Worm (Caenorhabditis elegans) whole organism, L1 larva: ENCODE measurements around the gene T02H6.1.

Experiments
- C04F5.9 ChIP-seq: sonication (generic microtip); optimal IDR thresholded peaks from 2 replicates; lab custom pipeline; 2016; ENCODE audit warnings: missing genetic modification characterization, missing compliant biosample characterization
- C34B4.2 ChIP-seq: sonication (generic microtip); optimal IDR thresholded peaks from 2 replicates; lab custom pipeline; 2017; ENCODE audit warnings: mild to moderate bottlenecking, missing genetic modification characterization, missing compliant biosample characterization
- F16B12.6 ChIP-seq: fragments of 150-350 bp; optimal IDR thresholded peaks from 2 replicates; lab custom pipeline; 2014; ENCODE audit warnings: missing biosample characterization, missing genetic modification characterization
- Y116A8C.19 ChIP-seq: sonication (generic microtip); optimal IDR thresholded peaks from 2 replicates; lab custom pipeline; 2016; ENCODE audit warnings: missing compliant biosample characterization, missing genetic modification characterization, borderline replicate concordance
- alr-1 ChIP-seq: fragments of 200-800 bp; sonication (Bioruptor generic); optimal IDR thresholded peaks from 2 replicates; lab custom pipeline; 2018; ENCODE audit warnings: borderline replicate concordance, mild to moderate bottlenecking, missing genetic modification characterization, missing compliant biosample characterization
- ceh-90 ChIP-seq: sonication (generic microtip); optimal IDR thresholded peaks from 2 replicates; lab custom pipeline; 2016; ENCODE audit warnings: missing genetic modification characterization, missing compliant biosample characterization
- dsc-1 ChIP-seq: sonication (generic microtip); optimal IDR thresholded peaks from 2 replicates; lab custom pipeline; 2016; ENCODE audit warnings: mild to moderate bottlenecking, missing genetic modification characterization, missing compliant biosample characterization
- efl-3 ChIP-seq: fragments of 200-800 bp; sonication (Bioruptor generic); optimal IDR thresholded peaks from 2 replicates; lab custom pipeline; 2018; ENCODE audit warnings: mild to moderate bottlenecking, missing genetic modification characterization, missing compliant biosample characterization
- elt-3 ChIP-seq, 6 experiments: fragments of 150-350 bp in 1 of 6; sonication (generic microtip); optimal IDR thresholded peaks; 2 replicates each; lab custom pipeline; 2017 to 2018; ENCODE audit warnings: missing biosample characterization in 6 of 6, missing genetic modification characterization in 6 of 6, inconsistent platforms in 1 of 6
- ets-5 ChIP-seq: fragments of 200-800 bp; sonication (Bioruptor generic); IDR thresholded peaks from 2 replicates; pipeline ENCODE4 v1.3.6; 2022; ENCODE audit warnings: missing genetic modification characterization, missing compliant biosample characterization
- lin-14 ChIP-seq: fragments of 200-800 bp; sonication (Bioruptor generic); optimal IDR thresholded peaks from 2 replicates; lab custom pipeline; 2018; ENCODE audit warnings: mild to moderate bottlenecking, missing genetic modification characterization, moderate library complexity, missing compliant biosample characterization
- lin-15B ChIP-seq: fragments of 150-350 bp; sonication (generic microtip); optimal IDR thresholded peaks from 3 replicates; lab custom pipeline; 2014; ENCODE audit warnings: missing biosample characterization, missing genetic modification characterization
- lin-35 ChIP-seq, 2 experiments: fragments of 150-350 bp; optimal IDR thresholded peaks; 2 replicates each; lab custom pipeline; 2014; ENCODE audit warnings: missing biosample characterization in 2 of 2, missing genetic modification characterization in 2 of 2, missing genetic modification reagents in 2 of 2
- mef-2 ChIP-seq: fragments of 150-350 bp; optimal IDR thresholded peaks from 2 replicates; lab custom pipeline; 2014; ENCODE audit warnings: missing biosample characterization, missing genetic modification characterization
- mep-1 ChIP-seq: fragments of 150-350 bp; optimal IDR thresholded peaks from 2 replicates; lab custom pipeline; 2014; ENCODE audit warnings: missing biosample characterization, missing genetic modification characterization
- nhr-11 ChIP-seq: fragments of 150-350 bp; optimal IDR thresholded peaks from 2 replicates; lab custom pipeline; 2014; ENCODE audit warnings: missing biosample characterization, missing genetic modification characterization
- nhr-237 ChIP-seq: fragments of 150-350 bp; optimal IDR thresholded peaks from 2 replicates; lab custom pipeline; 2014; ENCODE audit warnings: missing biosample characterization, missing genetic modification characterization
- nhr-71 ChIP-seq: sonication (generic microtip); optimal IDR thresholded peaks from 2 replicates; lab custom pipeline; 2016; ENCODE audit warnings: mild to moderate bottlenecking, missing genetic modification characterization, moderate library complexity, missing compliant biosample characterization
- nhr-76 ChIP-seq: sonication (generic microtip); optimal IDR thresholded peaks from 2 replicates; lab custom pipeline; 2017; ENCODE audit warnings: missing biosample characterization, missing genetic modification characterization
- nhr-77 ChIP-seq: fragments of 150-350 bp; optimal IDR thresholded peaks from 2 replicates; lab custom pipeline; 2014; ENCODE audit warnings: missing biosample characterization, missing genetic modification characterization
- nhr-84 ChIP-seq: sonication (generic microtip); optimal IDR thresholded peaks from 2 replicates; lab custom pipeline; 2017; ENCODE audit warnings: missing biosample characterization, missing genetic modification characterization
- pag-3 ChIP-seq: sonication (generic microtip); optimal IDR thresholded peaks from 2 replicates; lab custom pipeline; 2017; ENCODE audit warnings: missing genetic modification characterization, mild to moderate bottlenecking, missing compliant biosample characterization, antibody characterized with exemption, borderline replicate concordance; ENCODE audit not compliant: insufficient read depth
- pax-3 ChIP-seq: fragments of 200-800 bp; sonication (Bioruptor generic); optimal IDR thresholded peaks from 2 replicates; lab custom pipeline; 2018; ENCODE audit warnings: mild to moderate bottlenecking, missing genetic modification characterization, moderate library complexity, missing compliant biosample characterization
- rnt-1 ChIP-seq: sonication (generic microtip); optimal IDR thresholded peaks from 2 replicates; lab custom pipeline; 2016; ENCODE audit warnings: mild to moderate bottlenecking, missing genetic modification characterization, moderate library complexity, missing compliant biosample characterization
- snpc-4 ChIP-seq: fragments of 150-350 bp; optimal IDR thresholded peaks from 2 replicates; lab custom pipeline; 2014; ENCODE audit warnings: missing biosample characterization, missing genetic modification characterization
- sox-4 ChIP-seq: sonication (generic microtip); optimal IDR thresholded peaks from 2 replicates; lab custom pipeline; 2016; ENCODE audit warnings: missing genetic modification characterization, missing compliant biosample characterization
- swsn-7 ChIP-seq: sonication (generic microtip); optimal IDR thresholded peaks from 2 replicates; lab custom pipeline; 2016; ENCODE audit warnings: missing genetic modification characterization, missing compliant biosample characterization
- tlp-1 ChIP-seq: fragments of 150-350 bp; optimal IDR thresholded peaks from 2 replicates; lab custom pipeline; 2014; ENCODE audit warnings: missing biosample characterization, missing genetic modification characterization
- unc-86 ChIP-seq: sonication (generic microtip); optimal IDR thresholded peaks from 2 replicates; lab custom pipeline; 2016; ENCODE audit warnings: missing genetic modification characterization, missing compliant biosample characterization
- xbp-1 ChIP-seq: sonication (generic microtip); optimal IDR thresholded peaks from 2 replicates; lab custom pipeline; 2016; ENCODE audit warnings: missing genetic modification characterization, missing compliant biosample characterization
- ztf-11 ChIP-seq, 2 experiments: sonication (generic microtip); optimal IDR thresholded peaks; 2 replicates each; lab custom pipeline; 2016 to 2017; ENCODE audit warnings: missing genetic modification characterization in 2 of 2, missing biosample characterization in 1 of 2, missing compliant biosample characterization in 1 of 2
- ztf-4 ChIP-seq: fragments of 150-350 bp; optimal IDR thresholded peaks from 2 replicates; lab custom pipeline; 2014; ENCODE audit warnings: missing biosample characterization, missing genetic modification characterization

Gene T02H6.1

ce11 chrII:674116-674515, 35.1 kb upstream of the T02H6.1 start, which contains the start of gene Y39F10C.3:
Gene Y39F10C.3, plus strand, starts transcription at chrII:674416.
- no peak for TF ChIP-seq lin-35 (GFP tag; optimal IDR thresholded peaks at IDR 0.05; lab: Kevin White, UChicago)
- no peak for TF ChIP-seq lin-15B (tag; lab: Kevin White, UChicago)
- no peak for TF ChIP-seq C04F5.9
- no peak for TF ChIP-seq lin-14 (GFP tag; lab: Kevin White, UChicago)
- no peak for TF ChIP-seq nhr-237 (tag; lab: Kevin White, UChicago)
- no peak for TF ChIP-seq ceh-90 (tag; lab: Kevin White, UChicago)
- TF ChIP-seq dsc-1 (tag; lab: Kevin White, UChicago), result no peak
- no peak for TF ChIP-seq sox-4
- no peak for TF ChIP-seq rnt-1
- TF ChIP-seq nhr-76 (tag; lab: Kevin White, UChicago), result no peak
- TF ChIP-seq ztf-4 (tag; lab: Kevin White, UChicago), result no peak

ce11 chrII:675303-675702, 33.9 kb upstream of the T02H6.1 start, which contains the start of gene Y39F10C.1:
Gene Y39F10C.1, plus strand, starts transcription at chrII:675603.
- no peak for TF ChIP-seq mep-1 (tag; lab: Kevin White, UChicago)
- TF ChIP-seq elt-3 (tag; optimal IDR thresholded peaks at IDR 0.05; lab: Kevin White, UChicago), result no peak
- no peak for TF ChIP-seq efl-3

- TF ChIP-seq snpc-4 (tag; lab: Kevin White, UChicago) (no peak), ztf-4 (tag; lab: Kevin White, UChicago) (no peak)
Observed at ce11 chrII:675822-676221, 33.4 kb upstream of the T02H6.1 start.

- no peak for TF ChIP-seq Y116A8C.19 (tag; lab: Kevin White, UChicago)
- TF ChIP-seq tlp-1 (tag; lab: Kevin White, UChicago), result no peak
- TF ChIP-seq alr-1 (tag; lab: Kevin White, UChicago), result no peak
- TF ChIP-seq pax-3 (tag; lab: Kevin White, UChicago), result no peak
- no peak for TF ChIP-seq sox-4
- no peak for TF ChIP-seq unc-86 (tag; lab: Kevin White, UChicago)
- TF ChIP-seq xbp-1 (tag; lab: Kevin White, UChicago), result no peak
- TF ChIP-seq pag-3 (tag; lab: Kevin White, UChicago), result no peak
- no peak for TF ChIP-seq C34B4.2 (tag; lab: Kevin White, UChicago)
- no peak for TF ChIP-seq mef-2 (tag; lab: Kevin White, UChicago)
- TF ChIP-seq nhr-11 (tag; lab: Kevin White, UChicago), result no peak
- TF ChIP-seq nhr-77, result no peak
- TF ChIP-seq F16B12.6 (tag; lab: Kevin White, UChicago), result no peak
- TF ChIP-seq elt-3 (tag; optimal IDR thresholded peaks at IDR 0.05; lab: Kevin White, UChicago), result no peak
- no peak for TF ChIP-seq swsn-7 (tag; lab: Kevin White, UChicago)
- TF ChIP-seq, all 84 proteins: peak for 0
Observed at ce11 chrII:678581-678980, 30.6 kb upstream of the T02H6.1 start, which contains the start of gene T02H6.9. Gene T02H6.9, plus strand, starts transcription at chrII:678881.

ce11 chrII:680612-681011, 28.6 kb upstream of the T02H6.1 start, which contains the start of the genes T02H6.10 and T02H6.8:
Gene T02H6.10, minus strand, starts transcription at chrII:680712.
Gene T02H6.8, plus strand, starts transcription at chrII:680832.
- TF ChIP-seq sox-4, result no peak
- TF ChIP-seq dsc-1 (tag; lab: Kevin White, UChicago), result no peak
- no peak for TF ChIP-seq ets-5
- no peak for TF ChIP-seq snpc-4 (tag; lab: Kevin White, UChicago)
- no peak for TF ChIP-seq nhr-84 (tag; lab: Kevin White, UChicago)
- TF ChIP-seq unc-86 (tag; lab: Kevin White, UChicago), result no peak
- TF ChIP-seq ztf-11 (tag; optimal IDR thresholded peaks at IDR 0.05; lab: Kevin White, UChicago), result no peak
- TF ChIP-seq xbp-1 (tag; lab: Kevin White, UChicago), result no peak
- no peak for TF ChIP-seq nhr-71 (tag; lab: Kevin White, UChicago)
- TF ChIP-seq nhr-11 (tag; lab: Kevin White, UChicago), result no peak
- no peak for TF ChIP-seq ceh-90 (tag; lab: Kevin White, UChicago)
- no peak for TF ChIP-seq elt-3 (tag; optimal IDR thresholded peaks at IDR 0.05; lab: Kevin White, UChicago)
